Worm (Caenorhabditis elegans): ENCODE measurements around the gene Y38H6C.16.

DNA sequence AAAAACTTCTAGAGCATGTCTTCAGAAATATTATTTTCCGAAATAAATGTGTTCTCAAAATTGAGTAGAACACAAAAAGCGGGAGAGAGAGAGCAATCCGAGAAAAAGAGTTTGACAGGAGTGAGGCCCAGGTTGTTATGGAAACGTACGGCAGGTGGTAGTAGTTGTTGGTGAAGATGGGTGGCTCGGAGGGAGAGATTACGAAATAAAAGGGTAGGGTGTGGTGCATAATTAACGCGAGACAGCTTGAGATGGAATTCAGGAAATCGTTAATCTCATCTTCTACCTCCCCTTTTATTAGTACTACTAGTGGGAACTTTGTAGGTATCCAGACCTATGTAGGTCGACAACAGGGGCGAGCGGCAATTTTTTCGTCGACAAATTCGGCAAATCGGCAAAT lies 5.1 kb downstream of the Y38H6C.16 start, which contains the start of gene famh-161:
- TF ChIP-seq nhr-11 (tag; optimal IDR thresholded peaks at IDR 0.05) (no peak), daf-12 (tag; optimal IDR thresholded peaks at IDR 0.05) (no peak), tbx-2 (tag; optimal IDR thresholded peaks at IDR 0.05) (no peak)
